Fruit fly (Drosophila melanogaster) whole organism, prepupa: Measurements from ENCODE around the gene Vav.

Experiments used
- CG11294 ChIP-seq: fragments of 200-800 bp; sonication (Bioruptor generic); IDR thresholded peaks from 2 replicates; pipeline ENCODE4 v1.3.6; 2022; ENCODE audit warnings: missing biosample characterization, missing genetic modification characterization
- CG15336 ChIP-seq: fragments of 200-800 bp; sonication (Bioruptor generic); IDR thresholded peaks from 2 replicates; pipeline ENCODE4 v1.3.6; 2022; ENCODE audit warnings: missing biosample characterization, missing genetic modification characterization
- CG16779 ChIP-seq: fragments of 200-800 bp; sonication (Bioruptor generic); optimal IDR thresholded peaks from 3 replicates; lab custom pipeline; 2017; ENCODE audit warnings: missing biosample characterization, mild to moderate bottlenecking, missing genetic modification characterization
- CG3919 ChIP-seq: fragments of 200-800 bp; sonication (Bioruptor generic); optimal IDR thresholded peaks from 3 replicates; lab custom pipeline; 2016; ENCODE audit warnings: missing biosample characterization, missing genetic modification characterization
- CG6163 ChIP-seq: fragments of 200-800 bp; sonication (Bioruptor generic); IDR thresholded peaks from 3 replicates; pipeline ENCODE4 v1.3.6; 2022; ENCODE audit warnings: missing biosample characterization, missing genetic modification characterization
- Gug ChIP-seq: fragments of 200-800 bp; sonication (Bioruptor generic); IDR thresholded peaks from 2 replicates; pipeline ENCODE4 v1.3.6; 2022; ENCODE audit warnings: missing biosample characterization, missing genetic modification characterization
- Smox ChIP-seq: fragments of 200-800 bp; sonication (Bioruptor generic); optimal IDR thresholded peaks from 3 replicates; lab custom pipeline; 2016; ENCODE audit warnings: missing biosample characterization, missing genetic modification characterization
- Sox14 ChIP-seq: fragments of 200-800 bp; sonication (Bioruptor generic); optimal IDR thresholded peaks from 3 replicates; lab custom pipeline; 2016; ENCODE audit warnings: missing biosample characterization, missing genetic modification characterization
- acj6 ChIP-seq: fragments of 200-800 bp; sonication (Bioruptor generic); optimal IDR thresholded peaks from 3 replicates; lab custom pipeline; 2016; ENCODE audit warnings: missing biosample characterization, missing genetic modification characterization
- cyc ChIP-seq: fragments of 200-800 bp; sonication (Bioruptor generic); optimal IDR thresholded peaks from 3 replicates; lab custom pipeline; 2016; ENCODE audit warnings: missing biosample characterization, missing genetic modification characterization
- salr ChIP-seq, 2 experiments: fragments of 200-800 bp; sonication (Bioruptor generic); optimal IDR thresholded peaks; 3 replicates each; lab custom pipeline; 2016 to 2018; ENCODE audit warnings: missing biosample characterization in 2 of 2, missing genetic modification characterization in 2 of 2, mild to moderate bottlenecking in 1 of 2
- spab ChIP-seq: fragments of 200-800 bp; sonication (Bioruptor generic); optimal IDR thresholded peaks from 2 replicates; lab custom pipeline; 2017; ENCODE audit warnings: missing biosample characterization, mild to moderate bottlenecking, missing genetic modification characterization, missing genetic modification reagents
- ss ChIP-seq, 2 experiments: fragments of 200-800 bp; sonication (Bioruptor generic); optimal IDR thresholded peaks; 2 replicates in 1 of 2; 3 replicates in 1 of 2; lab custom pipeline; 2017 to 2018; ENCODE audit warnings: mild to moderate bottlenecking in 2 of 2, missing biosample characterization in 2 of 2, missing genetic modification characterization in 2 of 2, moderate library complexity in 1 of 2

DNA sequence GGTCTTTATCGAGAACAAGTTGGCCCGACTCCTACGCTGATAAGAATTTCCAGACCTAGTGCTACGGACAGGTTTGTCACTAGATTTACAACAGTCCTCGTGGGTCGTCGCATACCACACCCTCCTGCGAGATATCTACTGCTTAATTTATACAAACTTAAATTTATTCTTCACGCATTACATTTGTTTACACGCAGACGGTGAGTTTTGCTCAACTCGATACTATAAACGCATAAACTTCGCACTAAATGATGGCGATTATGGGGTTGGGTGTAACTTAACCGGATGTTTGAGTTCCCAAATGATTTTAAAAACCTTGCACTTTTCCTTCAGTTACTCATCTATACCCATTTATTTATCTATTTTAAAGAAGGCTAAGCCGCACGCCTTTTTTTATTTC, 19.1 kb downstream of the Vav start:
- no peak for TF ChIP-seq Smox (GFP tag; lab: Kevin White, UChicago)
- no peak for TF ChIP-seq spab
- no peak for TF ChIP-seq Sox14 (GFP tag; lab: Kevin White, UChicago)
- no peak for TF ChIP-seq ss (GFP tag; optimal IDR thresholded peaks at IDR 0.05; lab: Kevin White, UChicago)
- no peak for TF ChIP-seq CG16779 (tag; lab: Kevin White, UChicago)
- TF ChIP-seq cyc (GFP tag; lab: Kevin White, UChicago), result no peak
- TF ChIP-seq salr (GFP tag; optimal IDR thresholded peaks at IDR 0.05; lab: Kevin White, UChicago), result no peak
- no peak for TF ChIP-seq CG3919 (GFP tag; lab: Kevin White, UChicago)
- TF ChIP-seq CG6163 (GFP tag; lab: Robert Waterston, UW), result no peak
- no peak for TF ChIP-seq Gug (GFP tag; lab: Robert Waterston, UW)
- TF ChIP-seq CG11294, result no peak
- TF ChIP-seq acj6 (GFP tag; lab: Kevin White, UChicago), result no peak
- no peak for TF ChIP-seq CG15336 (GFP tag; lab: Robert Waterston, UW)
